Worm (Caenorhabditis elegans) whole organism, mixed stage, embryonic: Measurements from ENCODE around the gene idhb-1.

Experiments used
- M03D4.4 ChIP-seq: sonication (generic microtip); optimal IDR thresholded peaks from 2 replicates; lab custom pipeline; 2017; ENCODE audit warnings: mild to moderate bottlenecking, missing genetic modification characterization, missing compliant biosample characterization
- bed-3 ChIP-seq: fragments of 200-800 bp; sonication (Bioruptor generic); optimal IDR thresholded peaks from 3 replicates; lab custom pipeline; 2018; ENCODE audit warnings: mild to moderate bottlenecking, missing genetic modification characterization, moderate library complexity, missing compliant biosample characterization
- blmp-1 ChIP-seq: fragments of 150-350 bp; optimal IDR thresholded peaks from 2 replicates; lab custom pipeline; 2014; ENCODE audit warnings: missing biosample characterization, missing genetic modification characterization
- ceh-39 ChIP-seq: fragments of 150-350 bp; optimal IDR thresholded peaks from 2 replicates; lab custom pipeline; 2014; ENCODE audit warnings: missing biosample characterization, missing genetic modification characterization
- ceh-43 ChIP-seq: fragments of 200-800 bp; sonication (Bioruptor generic); optimal IDR thresholded peaks from 2 replicates; lab custom pipeline; 2018; ENCODE audit warnings: mild to moderate bottlenecking, missing genetic modification characterization, moderate library complexity, missing compliant biosample characterization
- ceh-83 ChIP-seq: fragments of 200-800 bp; sonication (Bioruptor generic); optimal IDR thresholded peaks from 2 replicates; lab custom pipeline; 2018; ENCODE audit warnings: mild to moderate bottlenecking, missing genetic modification characterization, missing compliant biosample characterization
- ces-1 ChIP-seq: fragments of 150-350 bp; optimal IDR thresholded peaks from 2 replicates; lab custom pipeline; 2014; ENCODE audit warnings: missing biosample characterization, missing genetic modification reagents, missing genetic modification characterization
- cnd-1 ChIP-seq: fragments of 200-800 bp; sonication (Bioruptor generic); optimal IDR thresholded peaks from 2 replicates; lab custom pipeline; 2018; ENCODE audit warnings: mild to moderate bottlenecking, missing genetic modification characterization, missing compliant biosample characterization
- drap-1 ChIP-seq: fragments of 200-800 bp; sonication (Bioruptor generic); optimal IDR thresholded peaks from 3 replicates; lab custom pipeline; 2018; ENCODE audit warnings: mild to moderate bottlenecking, missing genetic modification characterization, missing compliant biosample characterization
- elt-1 ChIP-seq: sonication (generic microtip); optimal IDR thresholded peaks from 2 replicates; lab custom pipeline; 2017; ENCODE audit warnings: missing genetic modification characterization, mild to moderate bottlenecking, missing compliant biosample characterization, antibody characterized with exemption, moderate library complexity, borderline replicate concordance; ENCODE audit not compliant: insufficient read depth
- elt-3 ChIP-seq: fragments of 150-350 bp; optimal IDR thresholded peaks from 2 replicates; lab custom pipeline; 2014; ENCODE audit warnings: missing biosample characterization, missing genetic modification characterization
- flh-1 ChIP-seq: fragments of 200-800 bp; sonication (Bioruptor generic); optimal IDR thresholded peaks from 2 replicates; lab custom pipeline; 2018; ENCODE audit warnings: mild to moderate bottlenecking, missing genetic modification characterization, moderate library complexity, missing compliant biosample characterization
- ham-2 ChIP-seq: fragments of 200-800 bp; sonication (Bioruptor generic); optimal IDR thresholded peaks from 2 replicates; lab custom pipeline; 2018; ENCODE audit warnings: mild to moderate bottlenecking, missing genetic modification characterization, missing compliant biosample characterization
- hlh-1 ChIP-seq: fragments of 150-350 bp; optimal IDR thresholded peaks from 2 replicates; lab custom pipeline; 2014; ENCODE audit warnings: missing biosample characterization, missing genetic modification reagents, missing genetic modification characterization
- lin-13 ChIP-seq: fragments of 150-350 bp; optimal IDR thresholded peaks from 2 replicates; lab custom pipeline; 2014; ENCODE audit warnings: missing biosample characterization, missing genetic modification characterization
- lin-32 ChIP-seq: fragments of 200-800 bp; sonication (Bioruptor generic); optimal IDR thresholded peaks from 2 replicates; lab custom pipeline; 2018; ENCODE audit warnings: mild to moderate bottlenecking, missing genetic modification characterization, missing compliant biosample characterization
- lsy-2 ChIP-seq: fragments of 150-350 bp; optimal IDR thresholded peaks from 2 replicates; lab custom pipeline; 2014; ENCODE audit warnings: missing biosample characterization, missing genetic modification characterization
- mep-1 ChIP-seq: fragments of 150-350 bp; optimal IDR thresholded peaks from 2 replicates; lab custom pipeline; 2017; ENCODE audit warnings: missing biosample characterization, missing genetic modification reagents, missing genetic modification characterization, inconsistent platforms
- mls-2 ChIP-seq: sonication (generic microtip); optimal IDR thresholded peaks from 2 replicates; lab custom pipeline; 2016; ENCODE audit warnings: mild to moderate bottlenecking, missing genetic modification characterization, moderate library complexity, missing compliant biosample characterization
- nhr-12 ChIP-seq: fragments of 150-350 bp; optimal IDR thresholded peaks from 2 replicates; lab custom pipeline; 2014; ENCODE audit warnings: missing biosample characterization, missing genetic modification characterization
- nhr-2 ChIP-seq: fragments of 150-350 bp; optimal IDR thresholded peaks from 2 replicates; lab custom pipeline; 2014; ENCODE audit warnings: missing biosample characterization, missing genetic modification characterization
- nhr-237 ChIP-seq: fragments of 150-350 bp; optimal IDR thresholded peaks from 2 replicates; lab custom pipeline; 2014; ENCODE audit warnings: missing biosample characterization, missing genetic modification characterization
- nhr-28 ChIP-seq: fragments of 150-350 bp; optimal IDR thresholded peaks from 2 replicates; lab custom pipeline; 2014; ENCODE audit warnings: missing biosample characterization, missing genetic modification characterization
- pha-4 ChIP-seq: fragments of 150-350 bp; optimal IDR thresholded peaks from 2 replicates; lab custom pipeline; 2018; ENCODE audit warnings: missing biosample characterization, missing genetic modification reagents, missing genetic modification characterization
- sem-2 ChIP-seq: fragments of 200-800 bp; sonication (Bioruptor generic); optimal IDR thresholded peaks from 2 replicates; lab custom pipeline; 2018; ENCODE audit warnings: mild to moderate bottlenecking, missing genetic modification characterization, missing compliant biosample characterization
- snpc-4 ChIP-seq: fragments of 150-350 bp; optimal IDR thresholded peaks from 2 replicates; lab custom pipeline; 2014; ENCODE audit warnings: missing biosample characterization, missing genetic modification characterization
- sptf-1 ChIP-seq: sonication (generic microtip); optimal IDR thresholded peaks from 2 replicates; lab custom pipeline; 2017; ENCODE audit warnings: mild to moderate bottlenecking, missing genetic modification characterization, moderate library complexity, missing compliant biosample characterization
- tbx-8 ChIP-seq: fragments of 200-800 bp; sonication (Bioruptor generic); optimal IDR thresholded peaks from 2 replicates; lab custom pipeline; 2018; ENCODE audit warnings: mild to moderate bottlenecking, missing genetic modification characterization, moderate library complexity, missing compliant biosample characterization
- unc-120 ChIP-seq: sonication (generic microtip); optimal IDR thresholded peaks from 2 replicates; lab custom pipeline; 2017; ENCODE audit warnings: missing genetic modification characterization, missing compliant biosample characterization; ENCODE audit not compliant: poor library complexity, severe bottlenecking
- unc-39 ChIP-seq: fragments of 150-350 bp; optimal IDR thresholded peaks from 2 replicates; lab custom pipeline; 2014; ENCODE audit warnings: missing biosample characterization, missing genetic modification characterization
- zip-8 ChIP-seq: fragments of 150-350 bp; optimal IDR thresholded peaks from 2 replicates; lab custom pipeline; 2014; ENCODE audit warnings: missing biosample characterization, missing genetic modification characterization
- ztf-11 ChIP-seq: fragments of 150-350 bp; optimal IDR thresholded peaks from 2 replicates; lab custom pipeline; 2014; ENCODE audit warnings: missing biosample characterization, missing genetic modification characterization

The idhb-1 gene

DNA sequence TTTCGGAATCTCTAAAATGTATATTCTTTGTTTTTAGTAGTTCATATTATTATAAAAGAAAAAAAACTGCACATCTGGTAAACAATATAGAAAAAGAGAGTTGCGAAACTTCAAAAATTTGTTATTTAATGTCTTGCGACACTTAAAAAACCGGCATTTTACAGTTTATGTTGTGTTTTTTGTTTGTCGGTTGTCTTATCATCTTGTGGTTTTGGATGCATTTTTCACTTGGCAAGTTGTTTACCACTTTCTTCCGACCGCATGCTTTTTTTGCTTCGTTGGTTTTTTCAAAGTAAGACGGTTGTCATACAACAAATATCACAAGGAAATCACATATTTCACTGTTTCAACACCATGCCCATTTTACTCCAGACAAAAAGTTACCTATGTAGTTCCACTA, 28.2 kb downstream of the idhb-1 start:
- TF ChIP-seq snpc-4 (no peak), drap-1 (GFP tag; lab: Kevin White, UChicago) (no peak), ceh-43 (GFP tag; lab: Kevin White, UChicago) (no peak), bed-3 (no peak), ceh-83 (GFP tag; lab: Kevin White, UChicago) (no peak), sem-2 (GFP tag; lab: Kevin White, UChicago) (no peak), lin-32 (no peak), flh-1 (GFP tag; lab: Kevin White, UChicago) (no peak), lin-13 (no peak), mep-1 (no peak), ceh-39 (tag; lab: Kevin White, UChicago) (no peak), nhr-28 (tag; lab: Kevin White, UChicago) (no peak), mls-2 (tag; lab: Kevin White, UChicago) (no peak), ces-1 (GFP tag; lab: Kevin White, UChicago) (no peak), pha-4 (no peak), elt-1 (tag; lab: Kevin White, UChicago) (no peak), tbx-8 (GFP tag; lab: Kevin White, UChicago) (no peak), lsy-2 (no peak)

DNA sequence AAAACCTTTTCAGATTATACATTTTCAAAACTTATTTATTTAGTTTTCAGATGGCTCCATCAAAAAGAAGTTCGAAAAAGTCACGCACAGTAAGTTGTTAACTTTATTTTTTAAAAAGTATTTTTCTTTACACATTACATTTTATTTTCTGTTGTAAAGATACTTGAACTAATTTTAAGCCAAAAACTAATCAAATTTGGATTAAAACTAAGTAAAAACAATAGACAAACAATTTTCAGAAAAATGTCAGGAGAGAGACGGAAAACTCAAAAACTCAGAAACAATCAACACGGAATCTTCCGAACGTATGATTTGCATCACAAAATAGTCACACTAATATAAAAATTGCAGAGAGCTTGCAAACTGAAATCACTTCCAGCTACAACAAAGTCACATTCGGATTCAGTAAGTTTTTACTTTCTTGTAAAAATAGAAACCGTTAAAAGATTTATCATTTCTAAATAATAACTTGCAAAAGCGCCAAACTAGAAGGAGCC, 31.9 kb downstream of the idhb-1 start, which contains the start of gene ceh-89:
ceh-89 (plus strand) TSS at position 51 of the 497 bp plus-strand sequence.
- TF ChIP-seq pha-4 (no peak), M03D4.4 (tag; lab: Kevin White, UChicago) (no peak), nhr-28 (tag; lab: Kevin White, UChicago) (no peak), nhr-2 (tag; lab: Kevin White, UChicago) (no peak), ceh-39 (tag; lab: Kevin White, UChicago) (no peak), ztf-11 (tag; lab: Kevin White, UChicago) (no peak)
- TF ChIP-seq, all 35 proteins: peak for 0

- TF ChIP-seq blmp-1 (tag; lab: Kevin White, UChicago) = no peak
- TF ChIP-seq ces-1 (GFP tag; lab: Kevin White, UChicago) = peak; percentile 71
- TF ChIP-seq nhr-2 (tag; lab: Kevin White, UChicago) = peak; percentile 54
- no peak for TF ChIP-seq ceh-83 (GFP tag; lab: Kevin White, UChicago)
Observed at ce11 chrX:14141344-14141841, 32.5 kb downstream of the idhb-1 start.

DNA sequence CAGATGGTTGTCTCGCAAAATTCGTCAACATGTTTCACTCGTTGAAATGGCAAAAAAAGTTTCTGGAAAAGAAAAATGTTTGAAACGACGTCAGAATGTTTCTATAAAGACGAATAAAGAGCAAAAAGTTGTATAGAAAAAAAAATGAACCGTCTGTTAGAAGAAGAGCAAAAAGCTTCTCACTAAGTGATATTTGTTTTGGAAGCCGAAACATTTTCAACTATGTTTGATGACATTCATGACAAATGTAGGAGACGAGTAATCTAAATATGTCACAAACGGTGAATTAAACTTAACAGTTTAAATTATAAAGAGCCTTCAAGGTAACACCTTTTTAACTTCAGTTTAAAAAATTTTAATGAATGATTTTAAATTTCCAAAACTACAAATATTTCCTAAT, 33.8 kb downstream of the idhb-1 start, which contains the start of gene nkat-1:
nkat-1 (minus strand) TSS at position 101 of the 400 bp plus-strand sequence.
- no peak for TF ChIP-seq tbx-8 (GFP tag; lab: Kevin White, UChicago)
- TF ChIP-seq ces-1 (GFP tag; lab: Kevin White, UChicago) = no peak

ce11 chrX:14134883-14135282, 39.0 kb downstream of the idhb-1 start:
- no peak for TF ChIP-seq hlh-1 (tag; lab: Kevin White, UChicago)
- TF ChIP-seq snpc-4 = no peak
- no peak for TF ChIP-seq ces-1 (GFP tag; lab: Kevin White, UChicago)
- TF ChIP-seq bed-3 = no peak
- no peak for TF ChIP-seq ceh-83 (GFP tag; lab: Kevin White, UChicago)
- TF ChIP-seq zip-8 (tag; lab: Kevin White, UChicago) = no peak
- TF ChIP-seq sptf-1 = no peak
- TF ChIP-seq unc-120 (tag; lab: Kevin White, UChicago) = no peak
- no peak for TF ChIP-seq nhr-28 (tag; lab: Kevin White, UChicago)
- no peak for TF ChIP-seq lin-13
- TF ChIP-seq, all 35 proteins: peak for 0

DNA sequence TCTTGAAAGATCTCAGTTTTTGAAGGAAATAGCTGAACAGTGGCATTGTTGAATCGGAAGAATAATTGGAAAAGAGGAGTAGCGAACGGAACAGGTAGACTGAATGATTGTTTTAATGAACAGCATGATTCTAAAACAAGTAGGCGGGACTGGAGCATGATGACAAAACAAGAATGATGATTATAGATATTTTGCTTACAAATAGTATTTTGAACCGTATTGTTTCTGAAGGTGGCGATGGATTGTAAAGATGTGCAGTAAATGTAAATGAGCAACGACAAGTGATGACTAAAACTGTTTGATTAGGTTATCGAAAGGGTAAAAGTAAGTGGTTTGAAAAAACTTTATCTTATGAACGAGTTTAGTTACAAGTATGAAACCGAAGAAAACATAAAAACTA, 39.6 kb downstream of the idhb-1 start, which contains the start of gene F28H6.8:
F28H6.8 (minus strand) TSS at position 101 of the 400 bp plus-strand sequence.
- TF ChIP-seq ceh-43 (GFP tag; lab: Kevin White, UChicago) (no peak), sem-2 (GFP tag; lab: Kevin White, UChicago) (no peak), elt-3 (tag; lab: Kevin White, UChicago) (no peak), ceh-83 (GFP tag; lab: Kevin White, UChicago) (no peak), ham-2 (GFP tag; lab: Kevin White, UChicago) (no peak), unc-120 (tag; lab: Kevin White, UChicago) (no peak), cnd-1 (tag; lab: Kevin White, UChicago) (no peak), ces-1 (GFP tag; lab: Kevin White, UChicago) (no peak), nhr-237 (tag; lab: Kevin White, UChicago) (no peak), mls-2 (tag; lab: Kevin White, UChicago) (no peak), snpc-4 (no peak), ceh-39 (tag; lab: Kevin White, UChicago) (no peak), mep-1 (no peak), bed-3 (no peak), nhr-2 (tag; lab: Kevin White, UChicago) (no peak), nhr-12 (tag; lab: Kevin White, UChicago) (no peak), unc-39 (no peak)
